Fruit fly (Drosophila melanogaster) whole organism, adult: ENCODE results near the gene RpS17.
A peak's percentile ranks its signal among the peaks of the same experiment; 100 is the strongest.

Experiments used
- CG14711 ChIP-seq: fragments of 200-800 bp; sonication (Bioruptor generic); optimal IDR thresholded peaks from 2 replicates; lab custom pipeline; 2018; ENCODE audit warnings: missing biosample characterization, mild to moderate bottlenecking, missing genetic modification characterization, moderate library complexity
- CG1620 ChIP-seq: fragments of 200-800 bp; sonication (Bioruptor generic); optimal IDR thresholded peaks from 2 replicates; lab custom pipeline; 2016; ENCODE audit warnings: missing biosample characterization, missing genetic modification characterization
- CG5204 ChIP-seq: fragments of 200-800 bp; sonication (Bioruptor generic); optimal IDR thresholded peaks from 2 replicates; lab custom pipeline; 2016; ENCODE audit warnings: missing biosample characterization, missing genetic modification characterization
- CG7045 ChIP-seq: fragments of 200-800 bp; sonication (Bioruptor generic); optimal IDR thresholded peaks from 2 replicates; lab custom pipeline; 2017; ENCODE audit warnings: missing biosample characterization, mild to moderate bottlenecking, missing genetic modification characterization
- CG7101 ChIP-seq: fragments of 200-800 bp; sonication (Bioruptor generic); optimal IDR thresholded peaks from 2 replicates; lab custom pipeline; 2018; ENCODE audit warnings: missing biosample characterization, mild to moderate bottlenecking, missing genetic modification characterization, moderate library complexity
- Clk ChIP-seq: fragments of 200-800 bp; sonication (Bioruptor generic); optimal IDR thresholded peaks from 2 replicates; lab custom pipeline; 2017; ENCODE audit warnings: missing biosample characterization, missing genetic modification characterization
- Crg-1 ChIP-seq: fragments of 200-800 bp; sonication (Bioruptor generic); optimal IDR thresholded peaks from 2 replicates; lab custom pipeline; 2016; ENCODE audit warnings: missing biosample characterization, missing genetic modification characterization
- bab1 ChIP-seq: fragments of 200-800 bp; sonication (Bioruptor generic); optimal IDR thresholded peaks from 3 replicates; lab custom pipeline; 2019; ENCODE audit warnings: missing biosample characterization, mild to moderate bottlenecking, missing genetic modification characterization, moderate library complexity
- cic ChIP-seq: fragments of 200-800 bp; sonication (Bioruptor generic); optimal IDR thresholded peaks from 2 replicates; lab custom pipeline; 2017; ENCODE audit warnings: missing biosample characterization, mild to moderate bottlenecking, missing genetic modification characterization, moderate library complexity
- kay ChIP-seq: fragments of 200-800 bp; sonication (Bioruptor generic); peaks from one replicate; lab custom pipeline; 2016; ENCODE audit warnings: missing biosample characterization, missing genetic modification characterization, borderline replicate concordance
- pad ChIP-seq: fragments of 200-800 bp; sonication (Bioruptor generic); optimal IDR thresholded peaks from 3 replicates; lab custom pipeline; 2017; ENCODE audit warnings: missing biosample characterization, missing genetic modification characterization, mild to moderate bottlenecking, moderate library complexity, missing genetic modification reagents

DNA sequence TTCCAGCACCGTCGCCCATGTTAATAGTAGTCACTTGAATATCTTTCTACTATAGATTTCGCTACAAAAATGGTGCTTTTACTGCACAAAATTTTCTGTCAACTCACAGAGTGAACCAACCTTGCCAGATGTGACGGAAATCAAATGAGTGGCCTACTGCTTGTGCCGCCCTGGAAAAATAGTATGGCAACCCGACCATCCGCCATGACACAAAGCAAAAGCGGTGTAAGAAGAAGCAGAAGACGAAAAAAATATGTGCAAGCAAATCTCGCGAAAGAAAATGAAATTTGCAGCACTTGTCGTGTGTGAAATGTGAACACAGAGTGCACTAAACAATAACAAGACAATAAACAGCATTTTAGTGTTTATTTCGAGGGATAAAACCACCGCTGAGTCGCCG, 47.2 kb upstream of the RpS17 start, which contains the start of the genes Uch-L5 and Jarid2:
- TF ChIP-seq kay (GFP tag; lab: Kevin White, UChicago) (no peak), pad (GFP tag; lab: Kevin White, UChicago) (peak; percentile 37), CG5204 (GFP tag; lab: Kevin White, UChicago) (no peak), CG7045 (GFP tag; lab: Kevin White, UChicago) (peak; percentile 16), bab1 (GFP tag; lab: Kevin White, UChicago) (peak; percentile 84), CG7101 (tag; lab: Kevin White, UChicago) (peak; percentile 61), Crg-1 (GFP tag; lab: Kevin White, UChicago) (peak; percentile 45), CG1620 (GFP tag; lab: Kevin White, UChicago) (peak; percentile 56), Clk (GFP tag; lab: Kevin White, UChicago) (no peak), CG14711 (tag; lab: Kevin White, UChicago) (peak; percentile 63), cic (GFP tag; lab: Kevin White, UChicago) (peak; percentile 34)
